Worm (Caenorhabditis elegans) whole organism, L3 larva: ENCODE data around the gene srh-270.

Experiments used
- R02D3.7 ChIP-seq: fragments of 150-350 bp; optimal IDR thresholded peaks from 2 replicates; lab custom pipeline; 2014; ENCODE audit warnings: missing biosample characterization, missing genetic modification characterization
- ZK546.5 ChIP-seq: sonication (generic microtip); optimal IDR thresholded peaks from 2 replicates; lab custom pipeline; 2017; ENCODE audit warnings: missing biosample characterization, missing genetic modification characterization
- aly-2 ChIP-seq: fragments of 150-350 bp; optimal IDR thresholded peaks from 2 replicates; lab custom pipeline; 2014; ENCODE audit warnings: missing biosample characterization, missing genetic modification characterization
- ama-1 ChIP-seq: fragments of 150-350 bp; optimal IDR thresholded peaks from 2 replicates; lab custom pipeline; 2018
- ceh-16 ChIP-seq: sonication (generic microtip); optimal IDR thresholded peaks from 2 replicates; lab custom pipeline; 2017; ENCODE audit warnings: missing biosample characterization, missing genetic modification characterization
- ceh-28 ChIP-seq: fragments of 150-350 bp; optimal IDR thresholded peaks from 2 replicates; lab custom pipeline; 2014; ENCODE audit warnings: missing biosample characterization, missing genetic modification reagents, missing genetic modification characterization
- ceh-82 ChIP-seq: fragments of 150-350 bp; optimal IDR thresholded peaks from 2 replicates; lab custom pipeline; 2014; ENCODE audit warnings: missing biosample characterization, missing genetic modification characterization
- ceh-9 ChIP-seq: sonication (generic microtip); optimal IDR thresholded peaks from 2 replicates; lab custom pipeline; 2018; ENCODE audit warnings: missing biosample characterization, missing genetic modification characterization
- daf-12 ChIP-seq: fragments of 150-350 bp; optimal IDR thresholded peaks from 2 replicates; lab custom pipeline; 2014; ENCODE audit warnings: missing biosample characterization, missing genetic modification reagents, missing genetic modification characterization
- egl-5 ChIP-seq: fragments of 150-350 bp; optimal IDR thresholded peaks from 2 replicates; lab custom pipeline; 2017; ENCODE audit warnings: missing biosample characterization, missing genetic modification reagents, missing genetic modification characterization, inconsistent platforms
- elt-1 ChIP-seq: fragments of 150-350 bp; optimal IDR thresholded peaks from 2 replicates; lab custom pipeline; 2014; ENCODE audit warnings: missing biosample characterization, missing genetic modification characterization
- elt-2 ChIP-seq: sonication (generic microtip); optimal IDR thresholded peaks from 2 replicates; lab custom pipeline; 2016; ENCODE audit warnings: missing genetic modification reagents, mild to moderate bottlenecking, missing genetic modification characterization, missing compliant biosample characterization
- eor-1 ChIP-seq, 2 experiments: fragments of 150-350 bp; optimal IDR thresholded peaks; 2 replicates each; lab custom pipeline; 2014 to 2018; ENCODE audit warnings: missing biosample characterization in 2 of 2, missing genetic modification characterization in 2 of 2
- fkh-10 ChIP-seq: sonication (generic microtip); optimal IDR thresholded peaks from 2 replicates; lab custom pipeline; 2017; ENCODE audit warnings: missing biosample characterization, missing genetic modification reagents, missing genetic modification characterization
- fos-1 ChIP-seq: fragments of 150-350 bp; optimal IDR thresholded peaks from 2 replicates; lab custom pipeline; 2014; ENCODE audit warnings: missing biosample characterization, missing genetic modification characterization
- hmg-11 ChIP-seq: sonication (generic microtip); optimal IDR thresholded peaks from 2 replicates; lab custom pipeline; 2016; ENCODE audit warnings: missing genetic modification characterization, missing compliant biosample characterization
- lin-15B ChIP-seq: fragments of 150-350 bp; optimal IDR thresholded peaks from 2 replicates; lab custom pipeline; 2014; ENCODE audit warnings: missing biosample characterization, missing genetic modification characterization
- lin-39 ChIP-seq: fragments of 150-350 bp; optimal IDR thresholded peaks from 2 replicates; lab custom pipeline; 2018; ENCODE audit warnings: missing biosample characterization, missing genetic modification reagents, missing genetic modification characterization
- mdl-1 ChIP-seq: fragments of 150-350 bp; optimal IDR thresholded peaks from 2 replicates; lab custom pipeline; 2014; ENCODE audit warnings: missing biosample characterization, missing genetic modification characterization
- nfya-1 ChIP-seq: sonication (generic microtip); optimal IDR thresholded peaks from 2 replicates; lab custom pipeline; 2017; ENCODE audit warnings: missing genetic modification characterization, mild to moderate bottlenecking, missing compliant biosample characterization, antibody characterized with exemption, moderate library complexity; ENCODE audit not compliant: insufficient read depth
- nhr-12 ChIP-seq: fragments of 150-350 bp; optimal IDR thresholded peaks from 2 replicates; lab custom pipeline; 2014; ENCODE audit warnings: missing biosample characterization, missing genetic modification characterization
- nhr-23 ChIP-seq: fragments of 150-350 bp; optimal IDR thresholded peaks from 2 replicates; lab custom pipeline; 2014; ENCODE audit warnings: missing biosample characterization, missing genetic modification reagents, missing genetic modification characterization
- nhr-25 ChIP-seq: sonication (generic microtip); optimal IDR thresholded peaks from 2 replicates; lab custom pipeline; 2017; ENCODE audit warnings: missing biosample characterization, missing genetic modification characterization
- nhr-43 ChIP-seq: sonication (generic microtip); optimal IDR thresholded peaks from 2 replicates; lab custom pipeline; 2016; ENCODE audit warnings: mild to moderate bottlenecking, missing genetic modification characterization, missing compliant biosample characterization; ENCODE audit not compliant: poor library complexity, severe bottlenecking
- nhr-67 ChIP-seq: fragments of 150-350 bp; optimal IDR thresholded peaks from 2 replicates; lab custom pipeline; 2014; ENCODE audit warnings: missing biosample characterization, missing genetic modification characterization
- pha-4 ChIP-seq: fragments of 150-350 bp; optimal IDR thresholded peaks from 2 replicates; lab custom pipeline; 2014; ENCODE audit warnings: missing biosample characterization, missing genetic modification reagents, missing genetic modification characterization
- pqm-1 ChIP-seq: fragments of 150-350 bp; optimal IDR thresholded peaks from 2 replicates; lab custom pipeline; 2017; ENCODE audit warnings: missing biosample characterization, missing genetic modification characterization, inconsistent platforms
- sea-2 ChIP-seq: fragments of 150-350 bp; sonication (generic microtip); optimal IDR thresholded peaks from 4 replicates; lab custom pipeline; 2014; ENCODE audit warnings: missing biosample characterization, missing genetic modification reagents, missing genetic modification characterization
- snpc-4 ChIP-seq: fragments of 150-350 bp; optimal IDR thresholded peaks from 2 replicates; lab custom pipeline; 2014; ENCODE audit warnings: missing biosample characterization, missing genetic modification characterization
- tbx-2 ChIP-seq: sonication (generic microtip); optimal IDR thresholded peaks from 2 replicates; lab custom pipeline; 2016; ENCODE audit warnings: mild to moderate bottlenecking, missing genetic modification characterization, missing compliant biosample characterization
- unc-62 ChIP-seq: fragments of 150-350 bp; sonication (generic microtip); optimal IDR thresholded peaks from 4 replicates; lab custom pipeline; 2014; ENCODE audit warnings: missing biosample characterization, missing genetic modification reagents, missing genetic modification characterization
- zag-1 ChIP-seq: fragments of 150-350 bp; optimal IDR thresholded peaks from 2 replicates; lab custom pipeline; 2014; ENCODE audit warnings: missing biosample characterization, missing genetic modification characterization
- ztf-4 ChIP-seq: fragments of 150-350 bp; optimal IDR thresholded peaks from 2 replicates; lab custom pipeline; 2014; ENCODE audit warnings: missing biosample characterization, missing genetic modification characterization

Gene srh-270

DNA sequence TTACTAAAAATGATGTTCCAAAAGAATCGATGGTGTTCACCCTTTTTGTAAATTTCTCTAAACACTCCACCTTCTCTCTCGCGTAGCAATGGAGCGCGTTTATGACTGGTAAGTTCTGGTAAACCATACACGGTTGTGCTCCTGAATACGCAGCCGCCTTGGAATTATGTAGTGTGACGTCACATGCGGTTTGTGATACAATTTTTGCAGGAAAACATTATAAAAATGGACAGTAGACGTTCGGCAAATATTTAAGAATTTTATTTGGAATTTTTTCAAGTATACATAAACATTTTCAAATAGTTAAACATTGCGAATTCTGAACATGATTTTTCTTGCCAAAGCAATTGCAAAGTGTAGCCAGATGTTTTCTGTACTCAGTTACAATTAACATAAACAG, 16.1 kb upstream of the srh-270 start, which contains the start of gene F37B4.10:
Gene F37B4.10 (minus strand): TSS at position 101 of the 400 bp plus-strand sequence.
- TF ChIP-seq zag-1 (tag; lab: Kevin White, UChicago): no peak
- TF ChIP-seq elt-2: peak; percentile 8

DNA sequence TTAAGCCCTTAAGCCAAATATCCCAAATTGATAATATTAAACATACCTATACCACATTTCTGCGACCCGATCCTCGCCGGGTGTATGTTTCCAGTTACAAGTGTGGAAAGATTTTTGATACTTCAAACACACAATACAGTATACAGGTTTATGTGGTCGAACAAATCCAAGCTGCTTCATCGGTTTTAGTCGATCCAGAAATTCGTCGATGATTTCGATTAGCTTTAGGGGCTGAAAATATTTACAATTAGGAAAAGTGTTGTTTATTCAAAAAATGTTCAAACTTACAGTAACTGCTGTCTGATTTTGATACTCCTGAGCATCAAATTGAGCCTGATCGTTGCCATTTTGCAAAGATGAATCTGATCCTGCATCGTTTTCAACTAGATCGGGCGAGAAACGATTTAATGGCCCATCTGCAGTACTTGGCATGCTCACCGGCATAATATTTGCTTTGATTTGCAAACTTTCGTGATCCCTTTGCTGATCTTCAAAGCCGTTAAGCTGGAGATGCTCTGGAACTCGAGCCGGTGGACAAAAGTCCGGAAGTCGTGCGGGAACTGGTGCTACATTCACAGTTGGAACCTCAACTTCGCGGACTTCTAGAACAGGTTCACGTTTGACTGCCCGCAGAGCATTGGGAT, 14.9 kb upstream of the srh-270 start:
- TF ChIP-seq nhr-12 (no peak), ceh-28 (no peak), unc-62 (no peak), egl-5 (tag; lab: Kevin White, UChicago) (no peak), mdl-1 (no peak), nfya-1 (no peak), nhr-25 (tag; lab: Kevin White, UChicago) (no peak), nhr-23 (tag; lab: Kevin White, UChicago) (no peak), elt-2 (no peak), eor-1 (tag; optimal IDR thresholded peaks at IDR 0.05; lab: Kevin White, UChicago) (no peak), nhr-67 (no peak)

DNA sequence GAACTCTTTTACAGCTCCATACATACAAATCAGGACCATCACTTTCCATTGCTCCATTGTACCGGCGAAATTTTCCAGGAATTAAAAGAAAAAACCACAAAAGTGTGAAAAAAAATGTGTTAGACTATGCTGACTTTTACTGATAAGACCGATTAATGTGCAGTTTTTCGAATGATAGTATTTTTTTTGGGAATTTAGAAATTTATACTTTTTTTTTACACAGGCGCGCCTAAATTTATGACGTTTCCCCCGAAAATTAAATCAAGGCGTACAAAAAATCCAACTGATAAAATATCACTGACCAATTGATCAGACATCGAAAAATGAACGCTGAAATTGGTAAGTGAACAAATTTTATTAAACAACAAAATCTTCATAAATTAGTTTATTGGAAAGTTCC, 14.0 kb upstream of the srh-270 start, which contains the start of gene folt-2:
Gene folt-2 (minus strand): TSS at position 179 of the 400 bp plus-strand sequence.
- TF ChIP-seq pqm-1 (tag; lab: Kevin White, UChicago): peak; percentile 49
- peak; percentile 75 for TF ChIP-seq elt-2
- no peak for TF ChIP-seq pha-4 (tag; lab: Kevin White, UChicago)

DNA sequence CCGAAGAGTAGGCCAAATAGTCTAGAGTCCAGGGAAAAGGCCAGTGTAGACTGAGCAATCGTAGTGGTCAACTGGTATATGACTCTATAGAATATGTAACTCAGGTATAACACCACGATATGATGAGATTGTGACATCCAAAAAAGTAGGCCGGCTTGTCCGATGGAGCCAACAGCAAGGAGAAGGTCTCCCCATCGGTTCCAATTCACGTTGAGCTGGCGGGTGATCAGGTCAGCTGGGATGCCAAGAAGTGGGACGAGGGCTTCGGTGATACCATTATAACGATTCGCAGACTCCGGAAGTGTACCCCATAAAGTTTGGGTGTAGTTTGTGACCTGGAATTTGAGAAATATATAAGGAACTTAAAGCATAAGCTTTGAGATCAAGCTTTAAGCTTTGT, 11.5 kb upstream of the srh-270 start:
- no peak for TF ChIP-seq egl-5 (tag; lab: Kevin White, UChicago)
- no peak for TF ChIP-seq sea-2 (GFP tag; lab: Kevin White, UChicago)
- TF ChIP-seq nhr-67: no peak
- no peak for TF ChIP-seq ceh-16
- no peak for TF ChIP-seq pha-4 (tag; lab: Kevin White, UChicago)
- TF ChIP-seq fos-1 (tag; lab: Kevin White, UChicago): no peak
- no peak for TF ChIP-seq hmg-11 (tag; lab: Kevin White, UChicago)
- TF ChIP-seq ceh-9 (tag; lab: Kevin White, UChicago): no peak
- no peak for TF ChIP-seq ama-1 (lab: Kevin White, UChicago)
- TF ChIP-seq ztf-4 (tag; lab: Kevin White, UChicago): no peak
- TF ChIP-seq unc-62: no peak
- TF ChIP-seq tbx-2 (tag; lab: Kevin White, UChicago): no peak
- TF ChIP-seq snpc-4: no peak
- TF ChIP-seq daf-12 (tag; lab: Kevin White, UChicago): no peak

DNA sequence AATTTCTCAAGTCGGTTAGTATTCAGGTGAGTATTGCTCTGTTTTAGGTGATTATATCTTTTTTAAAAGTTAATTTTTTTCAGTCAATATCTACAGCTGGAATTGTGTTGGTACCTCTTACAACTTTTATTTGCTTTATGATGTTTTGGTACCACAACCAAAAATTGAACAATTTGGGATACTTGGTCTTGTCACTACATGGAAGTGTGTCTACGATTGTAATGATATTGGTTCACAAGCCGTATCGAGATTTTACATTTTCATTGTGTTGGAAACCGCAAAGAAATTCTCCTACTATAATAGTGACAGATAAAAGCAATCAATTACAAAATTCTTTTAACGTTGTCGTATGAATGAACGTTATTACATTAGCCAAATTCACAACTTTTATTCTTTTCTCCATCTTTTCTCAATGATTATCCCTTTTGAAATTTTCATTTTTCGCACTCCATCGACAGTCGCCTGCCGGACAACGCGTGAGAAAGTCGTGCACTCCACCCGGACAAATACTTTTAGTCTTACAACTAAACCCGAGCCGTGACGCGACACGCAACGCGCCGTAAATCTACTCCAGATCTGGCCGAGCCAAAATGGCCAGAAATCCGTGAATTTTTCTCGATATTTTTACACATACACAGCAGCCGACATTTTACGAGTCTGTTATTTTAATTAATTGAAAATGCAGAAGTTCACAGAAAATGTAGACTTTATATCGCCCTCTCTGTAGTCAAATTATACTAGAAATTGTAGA, 10.5 kb upstream of the srh-270 start:
- TF ChIP-seq eor-1 (tag; optimal IDR thresholded peaks at IDR 0.05; lab: Kevin White, UChicago) (no peak), lin-39 (no peak), ZK546.5 (tag; lab: Kevin White, UChicago) (no peak), nhr-67 (no peak), ceh-28 (no peak), aly-2 (tag; lab: Kevin White, UChicago) (no peak), tbx-2 (tag; lab: Kevin White, UChicago) (no peak), lin-15B (tag; lab: Kevin White, UChicago) (no peak), elt-1 (tag; lab: Kevin White, UChicago) (no peak), zag-1 (tag; lab: Kevin White, UChicago) (no peak), ceh-82 (no peak), snpc-4 (no peak), fkh-10 (GFP tag; lab: Kevin White, UChicago) (no peak), R02D3.7 (tag; lab: Kevin White, UChicago) (no peak), nhr-43 (tag; lab: Kevin White, UChicago) (no peak), nhr-25 (tag; lab: Kevin White, UChicago) (no peak), egl-5 (tag; lab: Kevin White, UChicago) (no peak), ceh-16 (no peak), fos-1 (tag; lab: Kevin White, UChicago) (no peak)
